Worm (Caenorhabditis elegans): Measurements from ENCODE around the gene mut-14.

mut-14 gene

DNA sequence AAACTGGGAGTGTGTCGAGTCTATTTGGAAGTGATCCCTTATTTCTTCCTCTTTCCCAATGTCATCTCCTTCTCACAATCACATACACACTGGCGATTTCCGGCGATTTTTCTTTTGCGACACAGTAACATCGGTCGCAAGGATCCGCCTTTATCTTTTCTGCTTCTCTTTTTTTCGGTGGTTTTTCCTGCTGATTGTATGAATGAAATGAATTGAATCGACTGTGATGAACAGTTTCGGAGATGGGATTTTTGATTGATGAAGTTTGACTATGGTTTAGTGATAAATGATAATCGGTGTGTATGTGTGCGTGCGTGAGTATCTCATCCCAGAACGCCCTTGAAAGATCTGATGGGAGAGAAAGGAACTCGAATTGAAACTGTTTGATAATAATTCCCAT, 40.6 kb upstream of the mut-14 start (continued):
- TF ChIP-seq dpl-1 (GFP tag; optimal IDR thresholded peaks at IDR 0.05) (no peak), nhr-47 (tag; optimal IDR thresholded peaks at IDR 0.05) (peak; percentile 38), mab-9 (GFP tag; IDR thresholded peaks at IDR 0.05) (no peak), lsy-2 (tag; optimal IDR thresholded peaks at IDR 0.05) (peak; percentile 13 to 36), efl-1 (optimal IDR thresholded peaks at IDR 0.05) (no peak), efl-1 (GFP tag; optimal IDR thresholded peaks at IDR 0.05 in 1 of 2) (peak in 1 of 2 experiments; percentile 69), nhr-84 (tag; optimal IDR thresholded peaks at IDR 0.05) (no peak), nhr-76 (tag; optimal IDR thresholded peaks at IDR 0.05) (no peak), nhr-71 (tag; optimal IDR thresholded peaks at IDR 0.05) (peak; percentile 28), lin-15B (tag; optimal IDR thresholded peaks at IDR 0.05) (no peak), nhr-237 (tag; optimal IDR thresholded peaks at IDR 0.05) (no peak), elt-2 (tag; optimal IDR thresholded peaks at IDR 0.05) (no peak), blmp-1 (tag; optimal IDR thresholded peaks at IDR 0.05) (peak; percentile 84), nhr-20 (tag; optimal IDR thresholded peaks at IDR 0.05) (peak; percentile 47), lir-3 (tag; optimal IDR thresholded peaks at IDR 0.05; ENCODE audit: poor library complexity) (no peak), lin-14 (GFP tag; optimal IDR thresholded peaks at IDR 0.05) (peak; percentile 61), ceh-63 (GFP tag; optimal IDR thresholded peaks at IDR 0.05) (no peak), Y116A8C.19 (tag; optimal IDR thresholded peaks at IDR 0.05; ENCODE audit: borderline replicate concordance) (no peak), nhr-19 (GFP tag; conservative IDR thresholded peaks at IDR 0.05) (peak; percentile 11), tlp-1 (tag; optimal IDR thresholded peaks at IDR 0.05) (no peak), sox-4 (tag; optimal IDR thresholded peaks at IDR 0.05) (no peak), ama-1 (optimal IDR thresholded peaks at IDR 0.05) (peak; percentile 77), elt-3 (tag; optimal IDR thresholded peaks at IDR 0.05) (peak in 3 of 6 experiments; percentile 39 to 84 (median 62)), hlh-17 (GFP tag; optimal IDR thresholded peaks at IDR 0.05; ENCODE audit: borderline replicate concordance) (no peak), sptf-1 (tag; optimal IDR thresholded peaks at IDR 0.05) (no peak), rnt-1 (tag; optimal IDR thresholded peaks at IDR 0.05) (no peak), efl-3 (GFP tag; optimal IDR thresholded peaks at IDR 0.05) (no peak)

ce11 chrV:5699835-5700441, 39.4 kb upstream of the mut-14 start, which contains the start of gene clec-1:
TSS of gene clec-1 (plus strand) at chrV:5700154.
- TF ChIP-seq mdl-1 (tag; optimal IDR thresholded peaks at IDR 0.05) (peak in 1 of 2 experiments; percentile 14), aha-1 (tag; optimal IDR thresholded peaks at IDR 0.05) (no peak), lsy-2 (tag; optimal IDR thresholded peaks at IDR 0.05) (peak in 1 of 2 experiments; percentile 11), nhr-47 (tag; optimal IDR thresholded peaks at IDR 0.05) (no peak), blmp-1 (tag; optimal IDR thresholded peaks at IDR 0.05) (peak; percentile 74), snu-23 (GFP tag; optimal IDR thresholded peaks at IDR 0.05) (peak; percentile 1), efl-1 (optimal IDR thresholded peaks at IDR 0.05) (no peak), efl-1 (GFP tag; optimal IDR thresholded peaks at IDR 0.05 in 1 of 2) (no peak), grh-1 (GFP tag; IDR thresholded peaks at IDR 0.05) (0 out of 2 replicates have a peak, but pooled peaks have one; percentile 4), unc-30 (tag; optimal IDR thresholded peaks at IDR 0.05) (no peak), elt-3 (tag; optimal IDR thresholded peaks at IDR 0.05) (peak in 1 of 6 experiments; percentile 49), nhr-85 (tag) (peak; percentile 62), ama-1 (optimal IDR thresholded peaks at IDR 0.05) (peak; percentile 75), unc-98 (GFP tag; IDR thresholded peaks at IDR 0.05) (no peak), lin-14 (GFP tag; optimal IDR thresholded peaks at IDR 0.05) (peak; percentile 30)

DNA sequence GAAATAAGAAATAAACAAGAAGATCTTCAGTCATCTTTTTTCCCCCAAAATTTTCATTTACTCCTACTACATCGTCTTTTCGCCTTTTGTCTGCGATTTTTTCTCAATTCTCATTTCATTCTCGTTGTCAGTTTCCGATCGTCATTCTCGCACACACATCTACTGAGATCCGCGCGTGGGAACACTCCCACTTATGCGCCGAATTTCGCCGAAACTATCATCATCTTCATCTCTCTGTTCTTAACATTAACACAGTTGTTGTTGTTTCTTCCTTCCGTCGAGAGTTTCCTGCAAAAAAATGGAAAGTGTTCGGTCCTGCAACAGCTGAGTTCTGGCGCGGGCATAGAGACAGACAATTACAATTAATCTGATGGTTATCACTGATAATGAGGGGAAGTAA, 37.1 kb upstream of the mut-14 start:
- TF ChIP-seq lin-14 (GFP tag; optimal IDR thresholded peaks at IDR 0.05) (peak; percentile 66), dpl-1 (GFP tag; optimal IDR thresholded peaks at IDR 0.05) (no peak), dsc-1 (tag; optimal IDR thresholded peaks at IDR 0.05) (no peak), lin-39 (tag; optimal IDR thresholded peaks at IDR 0.05) (no peak), nhr-85 (tag) (peak; percentile 64), nhr-20 (tag; optimal IDR thresholded peaks at IDR 0.05) (peak; percentile 11), nhr-77 (tag; optimal IDR thresholded peaks at IDR 0.05) (no peak), nhr-71 (tag; optimal IDR thresholded peaks at IDR 0.05) (peak; percentile 2), mep-1 (tag; optimal IDR thresholded peaks at IDR 0.05) (peak; percentile 4), elt-3 (tag; optimal IDR thresholded peaks at IDR 0.05) (peak in 2 of 6 experiments; percentile 5 to 53), blmp-1 (tag; optimal IDR thresholded peaks at IDR 0.05) (peak; percentile 90), C16A3.4 (tag; optimal IDR thresholded peaks at IDR 0.05) (peak; percentile 12), mdl-1 (tag; optimal IDR thresholded peaks at IDR 0.05) (peak in 1 of 2 experiments; percentile 27), snu-23 (GFP tag; optimal IDR thresholded peaks at IDR 0.05) (peak; percentile 21)
